Worm (Caenorhabditis elegans): ENCODE measurements around the gene frm-8.
A peak's percentile ranks its signal among the peaks of the same experiment; 100 is the strongest.

frm-8 gene

DNA sequence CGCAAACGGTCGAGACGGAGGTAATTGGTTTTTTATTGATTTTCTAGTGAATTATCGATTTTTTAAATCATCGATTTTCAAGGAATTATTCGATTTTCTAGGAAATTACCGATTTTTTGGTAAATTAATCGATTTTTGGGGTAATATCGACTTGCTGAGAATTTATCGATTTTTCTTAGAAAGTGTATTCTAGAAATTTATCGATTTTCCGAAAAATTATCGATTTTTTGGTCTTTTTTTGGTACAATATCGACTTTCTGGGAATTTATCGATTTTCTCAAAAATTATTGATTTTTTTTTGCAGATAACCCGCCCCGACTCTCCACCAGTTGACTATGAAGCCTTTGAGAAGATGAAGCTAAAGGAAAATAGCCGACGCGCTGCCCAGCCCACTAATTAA, 48.4 kb downstream of the frm-8 start:
- TF ChIP-seq swsn-7 (tag; optimal IDR thresholded peaks at IDR 0.05) (no peak), C04F5.9 (tag; optimal IDR thresholded peaks at IDR 0.05) (no peak), nhr-20 (tag; optimal IDR thresholded peaks at IDR 0.05) (no peak), Y116A8C.19 (tag; optimal IDR thresholded peaks at IDR 0.05; ENCODE audit: borderline replicate concordance) (no peak), snu-23 (GFP tag; optimal IDR thresholded peaks at IDR 0.05) (no peak), mdl-1 (tag; optimal IDR thresholded peaks at IDR 0.05) (no peak), lin-13 (GFP tag; optimal IDR thresholded peaks at IDR 0.05) (no peak), tlp-1 (tag; optimal IDR thresholded peaks at IDR 0.05) (no peak), irx-1 (tag; optimal IDR thresholded peaks at IDR 0.05) (no peak), isw-1 (GFP tag; IDR thresholded peaks at IDR 0.05) (no peak), nhr-28 (tag; optimal IDR thresholded peaks at IDR 0.05) (no peak)

ce11 chrIII:3169279-3169678, 49.7 kb downstream of the frm-8 start:
- no peak for TF ChIP-seq nhr-11 (tag; optimal IDR thresholded peaks at IDR 0.05)
- no peak for TF ChIP-seq nhr-77 (tag; optimal IDR thresholded peaks at IDR 0.05)
- TF ChIP-seq nhr-71 (tag; optimal IDR thresholded peaks at IDR 0.05) = no peak
- no peak for TF ChIP-seq F16B12.6 (tag; optimal IDR thresholded peaks at IDR 0.05)
- TF ChIP-seq ztf-11 (tag; optimal IDR thresholded peaks at IDR 0.05) = no peak
- no peak for TF ChIP-seq nhr-19 (GFP tag; conservative IDR thresholded peaks at IDR 0.05)
- TF ChIP-seq aly-2 (tag; optimal IDR thresholded peaks at IDR 0.05) = no peak
- no peak for TF ChIP-seq fos-1 (tag; optimal IDR thresholded peaks at IDR 0.05)
- no peak for TF ChIP-seq nhr-20 (tag; optimal IDR thresholded peaks at IDR 0.05)
- TF ChIP-seq lsy-2 (tag; optimal IDR thresholded peaks at IDR 0.05) = no peak
- no peak for TF ChIP-seq zip-4 (GFP tag; optimal IDR thresholded peaks at IDR 0.05)
- TF ChIP-seq unc-86 (tag; optimal IDR thresholded peaks at IDR 0.05) = no peak
- no peak for TF ChIP-seq isw-1 (GFP tag; IDR thresholded peaks at IDR 0.05)
- no peak for TF ChIP-seq ets-5 (GFP tag; IDR thresholded peaks at IDR 0.05)
- TF ChIP-seq ceh-88 (GFP tag; IDR thresholded peaks at IDR 0.05) = no peak
- TF ChIP-seq dsc-1 (tag; optimal IDR thresholded peaks at IDR 0.05) = no peak
- TF ChIP-seq lir-3 (tag; optimal IDR thresholded peaks at IDR 0.05; ENCODE audit: poor library complexity) = no peak
- TF ChIP-seq elt-2 (tag; optimal IDR thresholded peaks at IDR 0.05) = no peak
- TF ChIP-seq tbx-2 (tag; optimal IDR thresholded peaks at IDR 0.05) = no peak
- no peak for TF ChIP-seq mdl-1 (tag; optimal IDR thresholded peaks at IDR 0.05)

- TF ChIP-seq blmp-1 (tag; optimal IDR thresholded peaks at IDR 0.05) = peak; percentile 57
- TF ChIP-seq efl-1 (optimal IDR thresholded peaks at IDR 0.05) = no peak
- TF ChIP-seq efl-1 (GFP tag; optimal IDR thresholded peaks at IDR 0.05 in 1 of 2) = no peak
Measured at ce11 chrIII:3165309-3165708, 53.6 kb downstream of the frm-8 start, which contains the start of gene R148.5. Gene R148.5 (plus strand): TSS chrIII:3165639.

- TF ChIP-seq hlh-17 (GFP tag; optimal IDR thresholded peaks at IDR 0.05; ENCODE audit: borderline replicate concordance) (no peak), efl-1 (optimal IDR thresholded peaks at IDR 0.05) (no peak), efl-1 (GFP tag; optimal IDR thresholded peaks at IDR 0.05 in 1 of 2) (no peak), unc-98 (GFP tag; IDR thresholded peaks at IDR 0.05) (no peak), snu-23 (GFP tag; optimal IDR thresholded peaks at IDR 0.05) (no peak), hlh-4 (tag; optimal IDR thresholded peaks at IDR 0.05) (no peak), hpl-2 (GFP tag; optimal IDR thresholded peaks at IDR 0.05) (no peak), dpl-1 (GFP tag; optimal IDR thresholded peaks at IDR 0.05) (no peak), fkh-4 (tag; optimal IDR thresholded peaks at IDR 0.05; ENCODE audit: borderline replicate concordance) (no peak), nhr-85 (tag) (peak; percentile 59), blmp-1 (tag; optimal IDR thresholded peaks at IDR 0.05) (peak; percentile 85), lin-14 (GFP tag; optimal IDR thresholded peaks at IDR 0.05) (peak; percentile 37)
Measured at ce11 chrIII:3163448-3163847, 55.5 kb downstream of the frm-8 start.

All from whole organism, L1 larva.